Fruit fly (Drosophila melanogaster) whole organism, pupa: Measurements from ENCODE around the gene CG1265.

Experiments used
- CG10348 ChIP-seq: fragments of 200-800 bp; sonication (Bioruptor generic); IDR thresholded peaks from 2 replicates; pipeline ENCODE4 v1.3.6; 2022; ENCODE audit warnings: missing biosample characterization, missing genetic modification characterization
- CG12605 ChIP-seq: fragments of 200-800 bp; sonication (Bioruptor generic); IDR thresholded peaks from 2 replicates; pipeline ENCODE4 v1.3.6; 2022; ENCODE audit warnings: missing biosample characterization, missing genetic modification characterization
- CG13204 ChIP-seq: fragments of 200-800 bp; sonication (Bioruptor generic); optimal IDR thresholded peaks from 2 replicates; lab custom pipeline; 2018; ENCODE audit warnings: missing biosample characterization, mild to moderate bottlenecking, missing genetic modification characterization, moderate library complexity
- CG14655 ChIP-seq: fragments of 200-800 bp; sonication (Bioruptor generic); optimal IDR thresholded peaks from 3 replicates; lab custom pipeline; 2017; ENCODE audit warnings: mild to moderate bottlenecking, missing biosample characterization, missing genetic modification reagents, missing genetic modification characterization
- CG15710 ChIP-seq: fragments of 200-800 bp; sonication (Bioruptor generic); optimal IDR thresholded peaks from 2 replicates; lab custom pipeline; 2018; ENCODE audit warnings: missing biosample characterization, mild to moderate bottlenecking, missing genetic modification characterization, moderate library complexity
- CG17806 ChIP-seq: fragments of 200-800 bp; sonication (Bioruptor generic); optimal IDR thresholded peaks from 2 replicates; lab custom pipeline; 2018; ENCODE audit warnings: missing biosample characterization, mild to moderate bottlenecking, missing genetic modification characterization, moderate library complexity
- CG32121 ChIP-seq: fragments of 200-800 bp; sonication (Bioruptor generic); IDR thresholded peaks from 2 replicates; pipeline ENCODE4 v1.3.6; 2022; ENCODE audit warnings: missing biosample characterization, missing genetic modification characterization
- CG34367 ChIP-seq: fragments of 200-800 bp; sonication (Bioruptor generic); optimal IDR thresholded peaks from 2 replicates; lab custom pipeline; 2018; ENCODE audit warnings: missing biosample characterization, mild to moderate bottlenecking, missing genetic modification characterization
- CG4496 ChIP-seq: fragments of 200-800 bp; sonication (Bioruptor generic); IDR thresholded peaks from 3 replicates; pipeline ENCODE4 v1.3.6; 2022; ENCODE audit warnings: missing biosample characterization, missing genetic modification characterization
- CG8159 ChIP-seq: fragments of 200-800 bp; sonication (Bioruptor generic); optimal IDR thresholded peaks from 3 replicates; lab custom pipeline; 2018; ENCODE audit warnings: missing biosample characterization, mild to moderate bottlenecking, missing genetic modification characterization, moderate library complexity
- CG8301 ChIP-seq: fragments of 200-800 bp; sonication (Bioruptor generic); optimal IDR thresholded peaks from 2 replicates; lab custom pipeline; 2018; ENCODE audit warnings: missing biosample characterization, mild to moderate bottlenecking, missing genetic modification characterization
- CG9948 ChIP-seq: fragments of 200-800 bp; sonication (Bioruptor generic); optimal IDR thresholded peaks from 2 replicates; lab custom pipeline; 2018; ENCODE audit warnings: missing biosample characterization, mild to moderate bottlenecking, missing genetic modification characterization, moderate library complexity
- D1 ChIP-seq: fragments of 200-800 bp; sonication (Bioruptor generic); optimal IDR thresholded peaks from 2 replicates; lab custom pipeline; 2018; ENCODE audit warnings: missing biosample characterization, mild to moderate bottlenecking, missing genetic modification characterization, moderate library complexity
- EcR ChIP-seq: fragments of 200-800 bp; sonication (Bioruptor generic); optimal IDR thresholded peaks from 3 replicates; lab custom pipeline; 2019; ENCODE audit warnings: missing biosample characterization, missing genetic modification characterization, mild to moderate bottlenecking, moderate library complexity, missing genetic modification reagents
- Ets98B ChIP-seq: fragments of 200-800 bp; sonication (Bioruptor generic); IDR thresholded peaks from 2 replicates; pipeline ENCODE4 v1.3.6; 2022; ENCODE audit warnings: missing biosample characterization, missing genetic modification characterization
- Pif1A ChIP-seq: fragments of 200-800 bp; sonication (Bioruptor generic); optimal IDR thresholded peaks from 3 replicates; lab custom pipeline; 2016; ENCODE audit warnings: missing biosample characterization, missing genetic modification characterization
- Pif1B ChIP-seq: fragments of 200-800 bp; sonication (Bioruptor generic); optimal IDR thresholded peaks from 3 replicates; lab custom pipeline; 2016; ENCODE audit warnings: missing biosample characterization, missing genetic modification characterization
- Snoo ChIP-seq: fragments of 200-800 bp; sonication (Bioruptor generic); optimal IDR thresholded peaks from 3 replicates; lab custom pipeline; 2017; ENCODE audit warnings: missing biosample characterization, mild to moderate bottlenecking, missing genetic modification characterization, inconsistent platforms
- fd96Ca ChIP-seq: fragments of 200-800 bp; sonication (Bioruptor generic); IDR thresholded peaks from 3 replicates; pipeline ENCODE4 v1.3.6; 2022; ENCODE audit warnings: missing biosample characterization, missing genetic modification characterization
- gl ChIP-seq: fragments of 200-800 bp; sonication (Bioruptor generic); optimal IDR thresholded peaks from 2 replicates; lab custom pipeline; 2018; ENCODE audit warnings: missing biosample characterization, mild to moderate bottlenecking, missing genetic modification characterization
- rn ChIP-seq: fragments of 200-800 bp; sonication (Bioruptor generic); IDR thresholded peaks from 2 replicates; pipeline ENCODE4 v1.3.6; 2022; ENCODE audit warnings: missing biosample characterization, missing genetic modification characterization

The CG1265 gene

dm6 chr3L:4230357-4230901, 24.1 kb upstream of the CG1265 start:
- TF ChIP-seq fd96Ca (GFP tag; lab: Robert Waterston, UW) = peak; percentile 89
- TF ChIP-seq CG34367 = peak; percentile 91
- TF ChIP-seq CG14655 = peak; percentile 95
- TF ChIP-seq CG17806 (tag; lab: Kevin White, UChicago) = peak; percentile 92
- TF ChIP-seq CG10348 (GFP tag; lab: Robert Waterston, UW) = peak; percentile 70
- peak; percentile 85 for TF ChIP-seq gl (tag; lab: Kevin White, UChicago)
- TF ChIP-seq CG4496 (GFP tag; lab: Robert Waterston, UW) = peak; percentile 88
- TF ChIP-seq CG12605 = peak; percentile 82
- peak; percentile 74 for TF ChIP-seq CG13204 (GFP tag; lab: Kevin White, UChicago)
- peak; percentile 41 for TF ChIP-seq Snoo (tag; lab: Kevin White, UChicago)
- peak; percentile 95 for TF ChIP-seq CG8301 (tag; lab: Kevin White, UChicago)
- TF ChIP-seq CG8159 = peak; percentile 96
- peak; percentile 42; the same call in 1 of the 2 replicates for TF ChIP-seq rn (GFP tag; lab: Robert Waterston, UW)
- peak; percentile 92 for TF ChIP-seq CG32121
- peak; percentile 89 for TF ChIP-seq Pif1B (GFP tag; lab: Kevin White, UChicago)
- TF ChIP-seq EcR (GFP tag; lab: Kevin White, UChicago) = peak; percentile 19
- peak; percentile 79 for TF ChIP-seq Ets98B (GFP tag; lab: Robert Waterston, UW)
- peak; percentile 94 for TF ChIP-seq CG15710 (tag; lab: Kevin White, UChicago)
- TF ChIP-seq CG9948 (tag; lab: Kevin White, UChicago) = peak; percentile 94
- TF ChIP-seq Pif1A (GFP tag; lab: Kevin White, UChicago) = peak; percentile 95
- peak; percentile 88 for TF ChIP-seq D1

- no peak for TF ChIP-seq CG13204 (GFP tag; lab: Kevin White, UChicago)
- TF ChIP-seq Pif1B (GFP tag; lab: Kevin White, UChicago) = no peak
- no peak for TF ChIP-seq Snoo (tag; lab: Kevin White, UChicago)
- TF ChIP-seq EcR (GFP tag; lab: Kevin White, UChicago) = peak; percentile 29
Measured at dm6 chr3L:4231401-4232014, 23.1 kb upstream of the CG1265 start.

- TF ChIP-seq gl (tag; lab: Kevin White, UChicago) = no peak
- no peak for TF ChIP-seq fd96Ca (GFP tag; lab: Robert Waterston, UW)
- TF ChIP-seq CG8159 = no peak
- no peak for TF ChIP-seq CG9948 (tag; lab: Kevin White, UChicago)
- no peak for TF ChIP-seq CG34367
- no peak for TF ChIP-seq CG32121
- TF ChIP-seq, all 21 proteins: peak for 0
Measured at dm6 chr3L:4232227-4232626, 22.3 kb upstream of the CG1265 start.

dm6 chr3L:4232724-4233367, 21.7 kb upstream of the CG1265 start:
- TF ChIP-seq EcR (GFP tag; lab: Kevin White, UChicago) = no peak
- peak; percentile 5 for TF ChIP-seq CG14655

dm6 chr3L:4233603-4234277, 20.8 kb upstream of the CG1265 start:
- no peak for TF ChIP-seq gl (tag; lab: Kevin White, UChicago)
- no peak for TF ChIP-seq EcR (GFP tag; lab: Kevin White, UChicago)
- TF ChIP-seq CG15710 (tag; lab: Kevin White, UChicago) = no peak
- no peak for TF ChIP-seq CG34367
- TF ChIP-seq Pif1A (GFP tag; lab: Kevin White, UChicago) = no peak
- TF ChIP-seq CG8301 (tag; lab: Kevin White, UChicago) = no peak
- TF ChIP-seq CG14655 = no peak
- TF ChIP-seq fd96Ca (GFP tag; lab: Robert Waterston, UW) = no peak
- TF ChIP-seq rn (GFP tag; lab: Robert Waterston, UW) = no peak
- TF ChIP-seq CG10348 (GFP tag; lab: Robert Waterston, UW) = no peak
- no peak for TF ChIP-seq CG32121
- TF ChIP-seq CG4496 (GFP tag; lab: Robert Waterston, UW) = no peak
- no peak for TF ChIP-seq Snoo (tag; lab: Kevin White, UChicago)
- no peak for TF ChIP-seq CG13204 (GFP tag; lab: Kevin White, UChicago)
- TF ChIP-seq CG8159 = no peak
- no peak for TF ChIP-seq D1
- TF ChIP-seq Ets98B (GFP tag; lab: Robert Waterston, UW) = no peak
- no peak for TF ChIP-seq CG9948 (tag; lab: Kevin White, UChicago)

- no peak for TF ChIP-seq CG17806 (tag; lab: Kevin White, UChicago)
- TF ChIP-seq Ets98B (GFP tag; lab: Robert Waterston, UW) = no peak
- TF ChIP-seq CG32121 = no peak
- TF ChIP-seq, all 21 proteins: peak for 0
Measured at dm6 chr3L:4236097-4236572, 18.4 kb upstream of the CG1265 start, which contains the start of gene ImpL2. ImpL2 (minus strand) TSS chr3L:4236147.
